ENCODE assay signal across 3 worm cellular contexts in genomic region chrIII:3812369-3812993, ce11.
TF ChIP-seq lines count a peak whose summit lies in the region.

No protein-coding gene starts in this region.

TF ChIP-seq in whole organism, L1 larva, 84 proteins besides CTCF, POLR2A, EP300 and RAD21 (continued from another document):
- no peak for TF ChIP-seq fkh-10 (GFP tag; optimal IDR thresholded peaks at IDR 0.05; lab: Kevin White, UChicago)
- TF ChIP-seq nhr-20 (tag; optimal IDR thresholded peaks at IDR 0.05; lab: Kevin White, UChicago) = peak; percentile 27
- no peak for TF ChIP-seq elt-3 (tag; optimal IDR thresholded peaks at IDR 0.05; lab: Kevin White, UChicago)
- TF ChIP-seq rnt-1 (tag; optimal IDR thresholded peaks at IDR 0.05; lab: Kevin White, UChicago) = no peak
- no peak for TF ChIP-seq hpl-2 (GFP tag; optimal IDR thresholded peaks at IDR 0.05; lab: Kevin White, UChicago)
- no peak for TF ChIP-seq snu-23 (GFP tag; optimal IDR thresholded peaks at IDR 0.05; lab: Kevin White, UChicago)
- TF ChIP-seq ama-1 (optimal IDR thresholded peaks at IDR 0.05; lab: Kevin White, UChicago) = no peak
- TF ChIP-seq pax-3 (tag; optimal IDR thresholded peaks at IDR 0.05; lab: Kevin White, UChicago) = no peak
- peak; percentile 10 for TF ChIP-seq nhr-71 (tag; optimal IDR thresholded peaks at IDR 0.05; lab: Kevin White, UChicago)
- TF ChIP-seq lin-35 (GFP tag; optimal IDR thresholded peaks at IDR 0.05; lab: Kevin White, UChicago) = no peak
- no peak for TF ChIP-seq irx-1 (tag; optimal IDR thresholded peaks at IDR 0.05; lab: Kevin White, UChicago)
- TF ChIP-seq zip-4 (GFP tag; optimal IDR thresholded peaks at IDR 0.05; lab: Kevin White, UChicago) = no peak
- no peak for TF ChIP-seq ceh-82 (tag; optimal IDR thresholded peaks at IDR 0.05; lab: Kevin White, UChicago)
- TF ChIP-seq swsn-7 (tag; optimal IDR thresholded peaks at IDR 0.05; lab: Kevin White, UChicago) = no peak
- no peak for TF ChIP-seq fkh-8 (tag; optimal IDR thresholded peaks at IDR 0.05; lab: Kevin White, UChicago)
- no peak for TF ChIP-seq dsc-1 (tag; optimal IDR thresholded peaks at IDR 0.05; lab: Kevin White, UChicago)
- TF ChIP-seq nhr-237 (tag; optimal IDR thresholded peaks at IDR 0.05; lab: Kevin White, UChicago) = no peak
- TF ChIP-seq ztf-11 (tag; optimal IDR thresholded peaks at IDR 0.05; lab: Kevin White, UChicago) = no peak
- TF ChIP-seq mep-1 (tag; optimal IDR thresholded peaks at IDR 0.05; lab: Kevin White, UChicago) = peak; percentile 33
- no peak for TF ChIP-seq egl-13 (tag; optimal IDR thresholded peaks at IDR 0.05; lab: Kevin White, UChicago)
- TF ChIP-seq lir-3 (tag; optimal IDR thresholded peaks at IDR 0.05; lab: Kevin White, UChicago; ENCODE audit: poor library complexity) = no peak
- no peak for TF ChIP-seq C04F5.9 (tag; optimal IDR thresholded peaks at IDR 0.05; lab: Kevin White, UChicago)
- TF ChIP-seq C34B4.2 (tag; optimal IDR thresholded peaks at IDR 0.05; lab: Kevin White, UChicago) = no peak
- TF ChIP-seq ceh-8 (GFP tag; optimal IDR thresholded peaks at IDR 0.05; lab: Kevin White, UChicago) = no peak
- TF ChIP-seq hlh-4 (tag; optimal IDR thresholded peaks at IDR 0.05; lab: Kevin White, UChicago) = no peak
- TF ChIP-seq grh-1 (GFP tag; IDR thresholded peaks at IDR 0.05; lab: Robert Waterston, UW) = no peak
- no peak for TF ChIP-seq ceh-90 (tag; optimal IDR thresholded peaks at IDR 0.05; lab: Kevin White, UChicago)
- TF ChIP-seq unc-98 (GFP tag; IDR thresholded peaks at IDR 0.05; lab: Robert Waterston, UW) = no peak
- no peak for TF ChIP-seq vab-15 (tag; optimal IDR thresholded peaks at IDR 0.05; lab: Kevin White, UChicago)
- TF ChIP-seq lsy-2 (tag; optimal IDR thresholded peaks at IDR 0.05; lab: Kevin White, UChicago) = peak in 1 of 2 experiments; percentile 16
- TF ChIP-seq nhr-85 (tag; lab: Kevin White, UChicago) = peak; percentile 82
- no peak for TF ChIP-seq sox-4 (tag; optimal IDR thresholded peaks at IDR 0.05; lab: Kevin White, UChicago)
- TF ChIP-seq blmp-1 (tag; optimal IDR thresholded peaks at IDR 0.05; lab: Kevin White, UChicago) = peak; percentile 25
- TF ChIP-seq ceh-63 (GFP tag; optimal IDR thresholded peaks at IDR 0.05; lab: Kevin White, UChicago) = no peak
- TF ChIP-seq nhr-28 (tag; optimal IDR thresholded peaks at IDR 0.05; lab: Kevin White, UChicago) = no peak
- 0 out of 2 replicates have a peak, but pooled peaks have one; percentile 7 for TF ChIP-seq nhr-19 (GFP tag; conservative IDR thresholded peaks at IDR 0.05; lab: Robert Waterston, UW)
- TF ChIP-seq alr-1 (tag; optimal IDR thresholded peaks at IDR 0.05; lab: Kevin White, UChicago; ENCODE audit: borderline replicate concordance) = no peak
- TF ChIP-seq unc-62 (GFP tag; optimal IDR thresholded peaks at IDR 0.05; lab: Kevin White, UChicago) = no peak

TF ChIP-seq in whole organism, L3 larva, 47 proteins besides CTCF, POLR2A, EP300 and RAD21 (continued from another document):
- no peak for TF ChIP-seq nhr-77 (tag; optimal IDR thresholded peaks at IDR 0.05; lab: Kevin White, UChicago)
- no peak for TF ChIP-seq snpc-4 (tag; optimal IDR thresholded peaks at IDR 0.05; lab: Kevin White, UChicago)
- no peak for TF ChIP-seq zag-1 (tag; optimal IDR thresholded peaks at IDR 0.05; lab: Kevin White, UChicago)

TF ChIP-seq in whole organism, L4 larva, 104 proteins besides CTCF, POLR2A, EP300 and RAD21 (continued from another document):
- TF ChIP-seq mes-2 (tag; optimal IDR thresholded peaks at IDR 0.05; lab: Kevin White, UChicago; ENCODE audit: poor library complexity, severe bottlenecking) (peak; percentile 11), nhr-11 (tag; optimal IDR thresholded peaks at IDR 0.05; lab: Kevin White, UChicago) (no peak), F26F4.8 (GFP tag; conservative IDR thresholded peaks at IDR 0.05; lab: Robert Waterston, UW) (no peak), mdt-29 (GFP tag; IDR thresholded peaks at IDR 0.05; lab: Robert Waterston, UW) (no peak), aha-1 (tag; lab: Kevin White, UChicago) (peak; percentile 69), hlh-11 (tag; optimal IDR thresholded peaks at IDR 0.05; lab: Kevin White, UChicago) (no peak)
